Worm (Caenorhabditis elegans) whole organism, L4 larva: ENCODE results near the gene syd-9.

Experiments
- F49E8.2 ChIP-seq: sonication (generic microtip); optimal IDR thresholded peaks from 2 replicates; lab custom pipeline; 2016; ENCODE audit warnings: missing compliant biosample characterization, mild to moderate bottlenecking, missing genetic modification characterization, borderline replicate concordance
- nhr-41 ChIP-seq: fragments of 200-800 bp; sonication (Bioruptor generic); IDR thresholded peaks from 2 replicates; pipeline ENCODE4 v1.3.6; 2022; ENCODE audit warnings: missing genetic modification reagents, missing genetic modification characterization, missing compliant biosample characterization
- skn-1 ChIP-seq: fragments of 150-350 bp; optimal IDR thresholded peaks from 2 replicates; lab custom pipeline; 2014; ENCODE audit warnings: missing biosample characterization, missing genetic modification characterization

DNA sequence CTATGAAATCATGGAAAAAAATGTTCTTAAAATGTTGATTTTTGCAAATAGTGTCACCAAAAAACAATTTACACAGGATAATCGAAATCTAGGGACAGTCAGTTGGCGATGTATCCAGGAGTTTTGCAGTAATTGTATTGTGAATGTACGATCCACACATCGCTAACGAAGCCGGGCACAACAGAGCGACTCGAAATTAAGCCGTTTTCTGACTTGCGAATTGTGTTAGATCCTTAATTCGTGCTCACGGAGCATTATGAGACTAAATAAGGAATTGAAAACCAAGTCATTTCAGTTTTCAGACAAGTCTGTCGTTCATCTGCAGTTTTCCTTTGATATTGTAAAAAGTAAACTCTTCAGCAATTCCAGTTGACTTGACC is 16.2 kb downstream of the syd-9 start:
- no peak for TF ChIP-seq nhr-41 (GFP tag; lab: Robert Waterston, UW)
- TF ChIP-seq skn-1 (tag; lab: Kevin White, UChicago) = no peak
- TF ChIP-seq F49E8.2 = no peak
